Worm (Caenorhabditis elegans) whole organism, midembryonic: Measurements from ENCODE around the gene F54D5.9.

Experiments used
- T22C8.4 ChIP-seq: fragments of 200-800 bp; sonication (Bioruptor generic); IDR thresholded peaks from 2 replicates; pipeline ENCODE4 v1.3.6; 2022; ENCODE audit warnings: missing genetic modification characterization, missing compliant biosample characterization
- cog-1 ChIP-seq: sonication (generic microtip); optimal IDR thresholded peaks from 2 replicates; lab custom pipeline; 2016; ENCODE audit warnings: missing genetic modification characterization, missing compliant biosample characterization
- flt-1 ChIP-seq: fragments of 200-800 bp; sonication (Bioruptor generic); IDR thresholded peaks from 2 replicates; pipeline ENCODE4 v1.3.6; 2022; ENCODE audit warnings: missing genetic modification characterization, missing compliant biosample characterization
- klf-2 ChIP-seq: fragments of 200-800 bp; sonication (Bioruptor generic); conservative IDR thresholded peaks from 2 replicates; pipeline ENCODE4 v1.3.6; 2022; ENCODE audit warnings: missing genetic modification reagents, missing genetic modification characterization, missing compliant biosample characterization
- med-1 ChIP-seq: sonication (generic microtip); optimal IDR thresholded peaks from 2 replicates; lab custom pipeline; 2017; ENCODE audit warnings: missing genetic modification characterization, mild to moderate bottlenecking, missing compliant biosample characterization, antibody characterized with exemption, missing genetic modification reagents; ENCODE audit not compliant: insufficient read depth
- ref-1 ChIP-seq: fragments of 200-800 bp; sonication (Bioruptor generic); conservative IDR thresholded peaks from 2 replicates; pipeline ENCODE4 v1.3.6; 2022; ENCODE audit warnings: missing genetic modification reagents, missing genetic modification characterization, missing compliant biosample characterization
- tab-1 ChIP-seq: fragments of 200-800 bp; sonication (Bioruptor generic); IDR thresholded peaks from 2 replicates; pipeline ENCODE4 v1.3.6; 2022; ENCODE audit warnings: missing genetic modification characterization, missing compliant biosample characterization
- ztf-23 ChIP-seq: fragments of 200-800 bp; sonication (Bioruptor generic); IDR thresholded peaks from 2 replicates; pipeline ENCODE4 v1.3.6; 2022; ENCODE audit warnings: missing genetic modification reagents, missing genetic modification characterization, missing compliant biosample characterization
- ztf-29 ChIP-seq: fragments of 200-800 bp; sonication (Bioruptor generic); IDR thresholded peaks from 2 replicates; pipeline ENCODE4 v1.3.6; 2022; ENCODE audit warnings: missing genetic modification reagents, missing genetic modification characterization, missing compliant biosample characterization

F54D5.9 gene

DNA sequence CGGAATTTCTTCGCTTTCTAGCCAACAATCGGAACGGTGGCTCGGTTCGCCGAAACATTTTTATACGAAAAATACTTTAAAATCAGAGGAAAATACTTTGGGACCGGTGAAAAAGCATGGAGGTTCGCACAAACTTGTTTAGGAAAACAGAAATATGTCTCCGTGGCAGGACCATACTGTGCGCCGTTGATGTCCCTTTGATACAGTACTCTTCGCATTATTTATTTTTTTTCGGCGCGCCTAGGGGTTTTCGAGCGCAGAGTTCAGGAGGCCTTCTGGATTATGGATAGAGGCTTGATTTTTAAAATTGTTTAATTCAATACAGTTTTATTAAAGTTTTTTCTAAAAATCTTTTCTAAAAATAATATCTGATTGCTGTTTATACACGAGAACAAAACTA is at the start of gene F54D5.9:
TSS of gene F54D5.9 (minus strand) at position 115 of the 400 bp plus-strand sequence.
- no peak for TF ChIP-seq med-1 (GFP tag; lab: Kevin White, UChicago)
- TF ChIP-seq ref-1 (GFP tag; lab: Robert Waterston, UW), result no peak
- no peak for TF ChIP-seq ztf-23 (GFP tag; lab: Robert Waterston, UW)
- no peak for TF ChIP-seq T22C8.4 (GFP tag; lab: Robert Waterston, UW)
- no peak for TF ChIP-seq ztf-29 (GFP tag; lab: Robert Waterston, UW)
- TF ChIP-seq tab-1 (GFP tag; lab: Robert Waterston, UW), result no peak
- no peak for TF ChIP-seq klf-2
- TF ChIP-seq cog-1 (tag; lab: Kevin White, UChicago), result no peak
- TF ChIP-seq flt-1 (GFP tag; lab: Robert Waterston, UW), result no peak

DNA sequence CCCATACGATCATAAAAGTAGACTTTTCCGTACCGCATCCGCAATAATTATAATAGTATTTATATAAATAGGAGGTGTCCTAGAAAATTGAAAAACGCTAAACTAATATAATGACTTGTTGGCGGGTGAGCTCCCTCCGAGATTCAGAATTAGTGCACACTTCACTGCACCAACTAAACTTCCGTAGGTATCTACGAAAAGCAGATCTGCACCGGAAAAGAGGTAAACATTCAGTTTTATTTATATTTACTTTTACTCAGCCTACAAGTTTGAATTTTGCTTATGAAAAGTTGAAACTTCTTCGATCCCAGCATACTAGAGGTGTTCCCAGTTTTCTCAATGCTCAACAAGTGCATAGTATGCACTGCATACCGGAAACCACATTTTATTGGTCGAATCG is 47.4 kb upstream of the F54D5.9 start, which contains the start of gene F07A11.1:
TSS of gene F07A11.1 (minus strand) at position 101 of the 400 bp plus-strand sequence.
- TF ChIP-seq flt-1 (GFP tag; lab: Robert Waterston, UW), result no peak
- TF ChIP-seq med-1 (GFP tag; lab: Kevin White, UChicago), result no peak
- no peak for TF ChIP-seq ztf-23 (GFP tag; lab: Robert Waterston, UW)
- TF ChIP-seq T22C8.4 (GFP tag; lab: Robert Waterston, UW), result no peak
- no peak for TF ChIP-seq ztf-29 (GFP tag; lab: Robert Waterston, UW)
- TF ChIP-seq tab-1 (GFP tag; lab: Robert Waterston, UW), result no peak
- TF ChIP-seq cog-1 (tag; lab: Kevin White, UChicago), result no peak

DNA sequence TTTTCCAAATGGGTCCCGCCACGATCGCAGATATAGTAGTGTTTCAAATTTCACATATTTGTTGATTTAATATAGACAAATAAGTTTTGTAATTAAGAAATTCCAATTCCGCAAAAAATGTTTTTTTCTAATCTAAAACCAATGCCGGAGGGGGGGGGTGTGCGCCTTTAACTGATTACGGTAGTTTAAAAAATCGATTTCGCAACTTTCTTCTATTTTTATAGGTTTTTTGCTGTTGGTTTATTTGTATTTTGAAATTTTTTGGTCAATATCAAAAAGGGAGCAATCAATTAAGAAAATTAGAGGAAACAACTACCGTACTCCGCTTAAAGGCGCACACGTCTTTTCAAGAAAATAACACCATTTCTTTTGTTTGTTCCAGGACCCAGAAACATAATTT is 46.9 kb upstream of the F54D5.9 start:
- TF ChIP-seq tab-1 (GFP tag; lab: Robert Waterston, UW) (no peak), flt-1 (GFP tag; lab: Robert Waterston, UW) (no peak), ztf-23 (GFP tag; lab: Robert Waterston, UW) (no peak), T22C8.4 (GFP tag; lab: Robert Waterston, UW) (no peak), ztf-29 (GFP tag; lab: Robert Waterston, UW) (no peak), ref-1 (GFP tag; lab: Robert Waterston, UW) (no peak), cog-1 (tag; lab: Kevin White, UChicago) (no peak), med-1 (GFP tag; lab: Kevin White, UChicago) (no peak), klf-2 (no peak)

DNA sequence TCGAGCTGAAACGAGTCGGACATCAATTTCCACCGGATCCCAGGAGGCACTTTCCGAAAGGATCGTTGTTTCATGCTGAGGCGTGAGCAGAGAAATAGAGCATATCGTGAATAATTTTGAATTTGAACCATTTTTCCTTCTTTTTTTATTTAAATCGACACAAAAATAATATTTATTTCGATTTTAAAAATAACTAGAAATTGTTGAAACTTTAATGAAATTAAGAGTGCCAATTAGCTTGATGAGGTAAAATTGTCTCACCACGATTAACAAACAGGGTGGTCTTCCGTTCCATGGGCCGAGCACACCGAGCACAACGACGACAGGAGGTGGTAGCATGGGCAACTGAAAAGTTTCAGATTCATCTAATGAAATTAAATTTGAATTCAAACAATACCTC is 43.7 kb upstream of the F54D5.9 start:
- TF ChIP-seq ztf-29 (GFP tag; lab: Robert Waterston, UW) (no peak), tab-1 (GFP tag; lab: Robert Waterston, UW) (no peak)

DNA sequence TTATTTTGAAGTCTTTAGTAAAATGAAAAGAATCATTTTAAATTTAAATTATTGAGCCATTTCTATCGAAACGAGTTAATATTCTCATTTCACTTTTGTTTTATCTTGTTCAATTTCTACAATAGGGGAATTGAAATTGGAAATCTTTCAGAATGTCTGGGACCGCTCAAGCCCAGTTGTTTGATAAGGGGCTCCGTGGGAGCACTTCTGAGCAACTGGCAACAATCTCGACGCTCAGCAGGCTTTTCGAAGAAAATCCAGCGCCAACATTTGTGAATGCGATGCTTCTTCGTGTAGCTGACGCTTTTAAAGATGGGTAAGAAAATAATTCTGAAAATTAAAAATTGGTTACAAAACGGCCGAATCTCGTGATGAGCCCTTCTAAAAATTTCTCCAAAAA is 38.1 kb upstream of the F54D5.9 start, which contains the start of gene ints-7:
TSS of gene ints-7 (plus strand) at position 152 of the 400 bp plus-strand sequence.
- no peak for TF ChIP-seq med-1 (GFP tag; lab: Kevin White, UChicago)
- TF ChIP-seq ztf-29 (GFP tag; lab: Robert Waterston, UW), result no peak
- TF ChIP-seq T22C8.4 (GFP tag; lab: Robert Waterston, UW), result no peak
- no peak for TF ChIP-seq ztf-23 (GFP tag; lab: Robert Waterston, UW)
- no peak for TF ChIP-seq cog-1 (tag; lab: Kevin White, UChicago)
- TF ChIP-seq flt-1 (GFP tag; lab: Robert Waterston, UW), result no peak
- TF ChIP-seq klf-2, result no peak
- TF ChIP-seq ref-1 (GFP tag; lab: Robert Waterston, UW), result no peak
- TF ChIP-seq tab-1 (GFP tag; lab: Robert Waterston, UW), result no peak

DNA sequence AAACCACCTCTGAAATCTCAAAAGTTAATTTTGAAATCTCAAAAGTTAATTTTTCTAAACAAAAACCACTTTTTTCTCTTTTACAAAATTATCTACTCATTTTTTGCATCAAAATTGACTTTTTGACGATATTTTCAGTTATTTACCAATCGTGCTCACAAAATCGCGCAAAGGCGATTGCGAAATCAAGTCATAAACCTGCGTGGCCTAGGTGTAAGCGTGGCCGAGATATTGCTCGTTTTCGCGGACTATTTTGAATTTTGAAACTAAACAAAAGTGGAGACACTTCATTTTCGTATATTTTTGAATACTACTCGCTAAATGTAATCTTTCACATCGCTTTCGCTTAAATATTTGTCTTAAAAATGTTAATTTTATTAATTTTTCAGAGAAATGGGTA is 33.7 kb upstream of the F54D5.9 start, which contains the start of gene smc-6:
TSS of gene smc-6 (plus strand) at position 390 of the 400 bp plus-strand sequence.
- TF ChIP-seq T22C8.4 (GFP tag; lab: Robert Waterston, UW), result no peak
- no peak for TF ChIP-seq ztf-29 (GFP tag; lab: Robert Waterston, UW)
- TF ChIP-seq tab-1 (GFP tag; lab: Robert Waterston, UW), result no peak
- no peak for TF ChIP-seq klf-2
- TF ChIP-seq med-1 (GFP tag; lab: Kevin White, UChicago), result no peak
- no peak for TF ChIP-seq ztf-23 (GFP tag; lab: Robert Waterston, UW)

DNA sequence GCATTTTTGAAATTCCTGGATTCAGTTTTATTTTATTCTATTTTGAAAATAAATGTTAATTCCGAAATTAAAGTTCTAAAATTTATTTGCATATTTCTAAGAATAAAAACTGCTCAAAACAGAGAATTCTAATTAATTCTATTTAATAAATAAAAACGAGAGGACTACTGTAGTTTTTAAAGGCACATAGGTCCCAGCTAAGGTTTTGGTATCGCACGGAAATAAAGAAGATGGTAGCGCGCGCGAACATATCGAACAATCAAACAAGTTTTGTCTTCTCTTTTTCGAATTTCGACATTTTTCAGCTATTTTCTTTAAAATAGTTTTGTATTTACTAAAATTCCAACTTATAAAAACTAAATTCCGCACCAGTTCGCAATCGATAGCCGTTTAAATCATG is 33.2 kb upstream of the F54D5.9 start:
- TF ChIP-seq ref-1 (GFP tag; lab: Robert Waterston, UW), result no peak

DNA sequence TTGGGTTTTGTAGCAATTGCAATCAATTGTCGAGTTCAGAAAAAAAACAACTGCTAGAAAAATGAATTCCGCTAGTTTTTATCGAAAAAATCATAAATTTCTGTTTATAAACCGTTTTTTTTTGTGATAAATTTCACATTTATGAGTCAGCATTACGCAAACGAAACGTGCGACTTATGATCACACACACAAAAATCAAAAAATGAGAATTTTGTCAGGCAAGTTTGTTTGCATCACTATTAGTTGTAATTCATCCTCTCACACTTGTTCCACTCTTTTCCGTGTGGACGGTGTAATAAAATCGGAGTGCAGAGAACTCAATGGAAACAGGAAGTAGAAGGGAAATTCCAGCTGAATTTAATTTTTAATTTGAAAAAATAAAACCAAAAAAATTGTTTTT is 32.8 kb upstream of the F54D5.9 start, which contains the start of gene pcs-1:
TSS of gene pcs-1 (minus strand) at position 344 of the 400 bp plus-strand sequence.
- TF ChIP-seq klf-2 (no peak), ztf-29 (GFP tag; lab: Robert Waterston, UW) (no peak), ref-1 (GFP tag; lab: Robert Waterston, UW) (no peak)

DNA sequence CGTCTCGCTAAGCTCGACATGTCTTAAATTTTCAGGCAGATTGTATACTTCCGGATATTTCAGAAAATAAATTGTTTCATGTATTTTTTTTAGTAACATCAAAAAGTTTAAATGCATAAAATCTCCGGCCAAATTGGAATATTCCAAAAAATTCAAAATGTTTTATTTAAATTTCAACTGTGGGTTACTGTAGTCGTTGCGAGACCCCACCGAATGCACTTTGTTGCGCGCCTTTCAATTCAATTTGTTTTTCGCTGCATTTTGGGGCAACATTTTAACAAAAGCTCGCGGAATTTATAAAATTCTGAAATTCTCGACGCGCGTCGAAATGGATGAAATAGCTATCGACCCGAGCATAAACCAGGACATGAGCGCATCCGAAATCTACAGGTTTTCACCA is 28.3 kb upstream of the F54D5.9 start, which contains the start of gene F54D5.2:
TSS of gene F54D5.2 (plus strand) at position 237 of the 400 bp plus-strand sequence.
- TF ChIP-seq ztf-29 (GFP tag; lab: Robert Waterston, UW) (no peak), T22C8.4 (GFP tag; lab: Robert Waterston, UW) (no peak), ref-1 (GFP tag; lab: Robert Waterston, UW) (no peak), ztf-23 (GFP tag; lab: Robert Waterston, UW) (no peak), klf-2 (no peak), flt-1 (GFP tag; lab: Robert Waterston, UW) (no peak), med-1 (GFP tag; lab: Kevin White, UChicago) (no peak), tab-1 (GFP tag; lab: Robert Waterston, UW) (no peak), cog-1 (tag; lab: Kevin White, UChicago) (no peak)

DNA sequence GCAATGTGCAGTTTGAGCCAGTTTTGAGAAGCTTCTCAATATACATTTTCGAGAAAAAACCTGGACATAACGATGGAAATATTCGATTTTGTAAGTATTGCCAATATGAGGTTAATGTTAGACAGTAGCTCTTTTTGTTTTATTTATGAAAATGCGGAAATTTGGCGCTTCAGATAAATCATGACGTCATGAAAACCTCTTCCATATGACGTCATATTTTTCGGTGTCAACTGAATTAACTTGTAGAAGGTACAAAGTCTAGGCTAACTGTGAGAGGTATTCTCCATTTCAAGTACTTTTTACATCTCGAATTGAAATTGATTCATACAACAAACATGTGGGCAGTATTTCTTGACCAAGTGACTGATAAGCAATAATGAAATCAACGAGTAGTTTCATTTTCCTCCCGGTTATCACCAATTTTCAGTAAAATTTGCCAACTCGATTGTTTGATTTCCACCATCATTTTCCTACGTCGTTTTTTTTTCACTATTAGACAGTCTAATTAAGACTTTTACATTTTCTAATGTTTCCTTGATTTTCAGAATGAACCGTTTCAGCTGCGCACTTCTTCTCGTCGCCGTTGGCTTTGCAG is 26.7 kb upstream of the F54D5.9 start, which contains the start of gene F54D5.3:
TSS of gene F54D5.3 (plus strand) at position 546 of the 595 bp plus-strand sequence.
- TF ChIP-seq flt-1 (GFP tag; lab: Robert Waterston, UW) (no peak), ztf-23 (GFP tag; lab: Robert Waterston, UW) (no peak), klf-2 (no peak), med-1 (GFP tag; lab: Kevin White, UChicago) (no peak), cog-1 (tag; lab: Kevin White, UChicago) (no peak), ref-1 (GFP tag; lab: Robert Waterston, UW) (no peak), tab-1 (GFP tag; lab: Robert Waterston, UW) (no peak), T22C8.4 (GFP tag; lab: Robert Waterston, UW) (no peak)
